Fruit fly (Drosophila melanogaster) whole organism, embryonic: ENCODE measurements around the gene CG5850.

Source experiments
- Atf3 ChIP-seq: fragments of 200-800 bp; sonication (Bioruptor generic); optimal IDR thresholded peaks from 3 replicates; lab custom pipeline; 2016; ENCODE audit warnings: missing biosample characterization, missing genetic modification characterization
- CG12236 ChIP-seq: fragments of 200-800 bp; sonication (Bioruptor generic); optimal IDR thresholded peaks from 2 replicates; lab custom pipeline; 2016; ENCODE audit warnings: missing biosample characterization, missing genetic modification characterization
- CG12769 ChIP-seq: fragments of 200-800 bp; sonication (Bioruptor generic); optimal IDR thresholded peaks from 2 replicates; lab custom pipeline; 2019; ENCODE audit warnings: missing biosample characterization, mild to moderate bottlenecking, missing genetic modification characterization, moderate library complexity
- CG15073 ChIP-seq: fragments of 200-800 bp; sonication (Bioruptor generic); optimal IDR thresholded peaks from 2 replicates; lab custom pipeline; 2016; ENCODE audit warnings: missing biosample characterization, missing genetic modification characterization
- CG15269 ChIP-seq: fragments of 200-800 bp; sonication (Bioruptor generic); optimal IDR thresholded peaks from 2 replicates; lab custom pipeline; 2018; ENCODE audit warnings: missing biosample characterization, mild to moderate bottlenecking, missing genetic modification characterization, moderate library complexity
- CG16815 ChIP-seq: fragments of 200-800 bp; sonication (Bioruptor generic); optimal IDR thresholded peaks from 3 replicates; lab custom pipeline; 2017; ENCODE audit warnings: missing biosample characterization, mild to moderate bottlenecking, missing genetic modification characterization
- CG17359 ChIP-seq: fragments of 200-800 bp; sonication (Bioruptor generic); optimal IDR thresholded peaks from 3 replicates; lab custom pipeline; 2018; ENCODE audit warnings: missing biosample characterization, mild to moderate bottlenecking, missing genetic modification characterization, moderate library complexity
- CG17612 ChIP-seq: fragments of 200-800 bp; sonication (Bioruptor generic); IDR thresholded peaks from 2 replicates; pipeline ENCODE4 v1.3.6; 2022; ENCODE audit warnings: missing biosample characterization, missing genetic modification characterization
- CG1792 ChIP-seq: fragments of 200-800 bp; sonication (Bioruptor generic); optimal IDR thresholded peaks from 2 replicates; lab custom pipeline; 2016; ENCODE audit warnings: missing biosample characterization, missing genetic modification characterization
- CG18476 ChIP-seq: fragments of 200-800 bp; sonication (Bioruptor generic); optimal IDR thresholded peaks from 2 replicates; lab custom pipeline; 2016; ENCODE audit warnings: missing biosample characterization, mild to moderate bottlenecking, missing genetic modification characterization
- CG30431 ChIP-seq: fragments of 200-800 bp; sonication (Bioruptor generic); optimal IDR thresholded peaks from 2 replicates; lab custom pipeline; 2017; ENCODE audit warnings: missing biosample characterization, missing genetic modification characterization
- CG34422 ChIP-seq: fragments of 200-800 bp; sonication (Bioruptor generic); IDR thresholded peaks from 3 replicates; pipeline ENCODE4 v1.3.6; 2022; ENCODE audit warnings: missing biosample characterization, missing genetic modification characterization
- CG3838 ChIP-seq: fragments of 200-800 bp; sonication (Bioruptor generic); optimal IDR thresholded peaks from 3 replicates; lab custom pipeline; 2016; ENCODE audit warnings: missing biosample characterization, missing genetic modification characterization
- CG42726 ChIP-seq: fragments of 200-800 bp; sonication (Bioruptor generic); IDR thresholded peaks from 2 replicates; pipeline ENCODE4 v1.3.6; 2022; ENCODE audit warnings: missing biosample characterization, missing genetic modification characterization; ENCODE audit not compliant: partially characterized antibody
- CG4360 ChIP-seq: fragments of 200-800 bp; sonication (Bioruptor generic); IDR thresholded peaks from 2 replicates; pipeline ENCODE4 v1.3.6; 2022; ENCODE audit warnings: missing biosample characterization, missing genetic modification characterization
- CG6272 ChIP-seq: fragments of 200-800 bp; sonication (Bioruptor generic); IDR thresholded peaks from 2 replicates; pipeline ENCODE4 v1.3.6; 2022; ENCODE audit warnings: missing biosample characterization, missing genetic modification characterization
- CG8388 ChIP-seq: fragments of 200-800 bp; sonication (Bioruptor generic); optimal IDR thresholded peaks from 2 replicates; lab custom pipeline; 2019; ENCODE audit warnings: missing biosample characterization, mild to moderate bottlenecking, missing genetic modification characterization, moderate library complexity
- CG8478 ChIP-seq: fragments of >200 bp; optimal IDR thresholded peaks from 2 replicates; lab custom pipeline; 2018
- CG9215 ChIP-seq: fragments of 200-800 bp; sonication (Bioruptor generic); IDR thresholded peaks from 2 replicates; pipeline ENCODE4 v1.3.6; 2022; ENCODE audit warnings: missing biosample characterization, missing genetic modification characterization
- Dfd ChIP-seq, 2 experiments: fragments of >200 bp; optimal IDR thresholded peaks; 2 replicates each; lab custom pipeline; 2017; ENCODE audit warnings: missing biosample characterization in 2 of 2, missing genetic modification characterization in 2 of 2
- H2.0 ChIP-seq: fragments of 200-800 bp; sonication (Bioruptor generic); IDR thresholded peaks from 2 replicates; pipeline ENCODE4 v1.3.6; 2022; ENCODE audit warnings: missing biosample characterization, missing genetic modification characterization
- HLH4C ChIP-seq: fragments of 200-800 bp; sonication (Bioruptor generic); IDR thresholded peaks from 3 replicates; pipeline ENCODE4 v1.3.6; 2022; ENCODE audit warnings: missing biosample characterization, missing genetic modification characterization; ENCODE audit not compliant: partially characterized antibody
- Hr51 ChIP-seq, 2 experiments: fragments of 200-800 bp; sonication (Bioruptor generic); optimal IDR thresholded peaks; 2 replicates in 1 of 2; 3 replicates in 1 of 2; lab custom pipeline; 2016 to 2018; ENCODE audit warnings: missing biosample characterization in 2 of 2, missing genetic modification characterization in 2 of 2, mild to moderate bottlenecking in 1 of 2, moderate library complexity in 1 of 2
- Hsf ChIP-seq: fragments of 200-800 bp; sonication (Bioruptor generic); optimal IDR thresholded peaks from 3 replicates; lab custom pipeline; 2016; ENCODE audit warnings: missing biosample characterization, missing genetic modification characterization
- Mad ChIP-seq: fragments of 200-800 bp; sonication (Bioruptor generic); optimal IDR thresholded peaks from 2 replicates; lab custom pipeline; 2016; ENCODE audit warnings: missing biosample characterization, missing genetic modification characterization
- Med ChIP-seq: fragments of 200-800 bp; sonication (Bioruptor generic); peaks from one replicate; lab custom pipeline; 2016; ENCODE audit warnings: missing biosample characterization, missing genetic modification characterization, mild to moderate bottlenecking, inconsistent platforms, moderate library complexity
- NFAT ChIP-seq: fragments of 200-800 bp; sonication (Bioruptor generic); IDR thresholded peaks from 2 replicates; pipeline ENCODE4 v1.3.6; 2022; ENCODE audit warnings: missing biosample characterization, missing genetic modification characterization
- Side ChIP-seq: fragments of 200-800 bp; sonication (Bioruptor generic); optimal IDR thresholded peaks from 2 replicates; lab custom pipeline; 2016; ENCODE audit warnings: missing biosample characterization, missing genetic modification characterization
- Spps ChIP-seq: fragments of 200-800 bp; sonication (Bioruptor generic); optimal IDR thresholded peaks from 2 replicates; lab custom pipeline; 2018; ENCODE audit warnings: missing biosample characterization, mild to moderate bottlenecking, missing genetic modification characterization
- ase ChIP-seq: fragments of 200-800 bp; sonication (Bioruptor generic); IDR thresholded peaks from 3 replicates; pipeline ENCODE4 v1.3.6; 2022; ENCODE audit warnings: missing biosample characterization, missing genetic modification characterization
- cg ChIP-seq: fragments of 200-800 bp; sonication (Bioruptor generic); optimal IDR thresholded peaks from 3 replicates; lab custom pipeline; 2019; ENCODE audit warnings: missing biosample characterization, mild to moderate bottlenecking, missing genetic modification characterization, moderate library complexity
- danr ChIP-seq: fragments of 200-800 bp; sonication (Bioruptor generic); IDR thresholded peaks from 2 replicates; pipeline ENCODE4 v1.3.6; 2022; ENCODE audit warnings: missing biosample characterization, missing genetic modification characterization
- dimm ChIP-seq: fragments of 200-800 bp; sonication (Bioruptor generic); IDR thresholded peaks from 2 replicates; pipeline ENCODE4 v1.3.6; 2022; ENCODE audit warnings: missing biosample characterization, missing genetic modification characterization
- fd3F ChIP-seq: fragments of 200-800 bp; sonication (Bioruptor generic); optimal IDR thresholded peaks from 2 replicates; lab custom pipeline; 2018; ENCODE audit warnings: missing biosample characterization, mild to moderate bottlenecking, missing genetic modification characterization, moderate library complexity
- gfzf ChIP-seq: fragments of 200-800 bp; sonication (Bioruptor generic); optimal IDR thresholded peaks from 2 replicates; lab custom pipeline; 2016; ENCODE audit warnings: missing biosample characterization, mild to moderate bottlenecking, missing genetic modification characterization, moderate library complexity
- grau ChIP-seq: fragments of 200-800 bp; optimal IDR thresholded peaks from 3 replicates; lab custom pipeline; 2019; ENCODE audit warnings: missing biosample characterization, mild to moderate bottlenecking, missing genetic modification characterization, moderate library complexity
- h ChIP-seq: fragments of >200 bp; optimal IDR thresholded peaks from 2 replicates; lab custom pipeline; 2017
- hth ChIP-seq: fragments of >200 bp; optimal IDR thresholded peaks from 2 replicates; lab custom pipeline; 2017; ENCODE audit warnings: inconsistent platforms
- jumu ChIP-seq: fragments of 200-800 bp; sonication (Bioruptor generic); optimal IDR thresholded peaks from 3 replicates; lab custom pipeline; 2016; ENCODE audit warnings: missing biosample characterization, missing genetic modification characterization
- mld ChIP-seq: fragments of 200-800 bp; sonication (Bioruptor generic); IDR thresholded peaks from 3 replicates; pipeline ENCODE4 v1.3.6; 2022; ENCODE audit warnings: missing biosample characterization, missing genetic modification characterization; ENCODE audit not compliant: partially characterized antibody
- nerfin-2 ChIP-seq: fragments of 200-800 bp; sonication (Bioruptor generic); IDR thresholded peaks from 2 replicates; pipeline ENCODE4 v1.3.6; 2022; ENCODE audit warnings: missing biosample characterization, missing genetic modification characterization; ENCODE audit not compliant: partially characterized antibody
- peb ChIP-seq: fragments of 200-800 bp; sonication (Bioruptor generic); IDR thresholded peaks from 2 replicates; pipeline ENCODE4 v1.3.6; 2022; ENCODE audit warnings: missing biosample characterization, missing genetic modification characterization
- seq ChIP-seq: fragments of 200-800 bp; sonication (Bioruptor generic); IDR thresholded peaks from 2 replicates; pipeline ENCODE4 v1.3.6; 2022; ENCODE audit warnings: missing biosample characterization, missing genetic modification characterization
- sima ChIP-seq: fragments of 200-800 bp; sonication (Bioruptor generic); optimal IDR thresholded peaks from 2 replicates; lab custom pipeline; 2016; ENCODE audit warnings: missing biosample characterization, missing genetic modification characterization
- sqz ChIP-seq: fragments of 200-800 bp; sonication (Bioruptor generic); optimal IDR thresholded peaks from 3 replicates; lab custom pipeline; 2018; ENCODE audit warnings: missing biosample characterization, mild to moderate bottlenecking, missing genetic modification characterization
- stwl ChIP-seq: fragments of 200-800 bp; sonication (Bioruptor generic); optimal IDR thresholded peaks from 3 replicates; lab custom pipeline; 2018; ENCODE audit warnings: missing biosample characterization, mild to moderate bottlenecking, missing genetic modification characterization, moderate library complexity
- tll ChIP-seq, 2 experiments: fragments of 200-800 bp in 1 of 2; fragments of >200 bp in 1 of 2; sonication (Bioruptor generic) in 1 of 2; optimal IDR thresholded peaks; 2 replicates each; lab custom pipeline; 2017 to 2019; ENCODE audit warnings: missing biosample characterization in 2 of 2, missing genetic modification characterization in 2 of 2, mild to moderate bottlenecking in 1 of 2, moderate library complexity in 1 of 2
- twi ChIP-seq: fragments of 200-800 bp; optimal IDR thresholded peaks from 2 replicates; lab custom pipeline; 2019; ENCODE audit warnings: missing biosample characterization, mild to moderate bottlenecking, missing genetic modification characterization, moderate library complexity
- unpg ChIP-seq: fragments of 200-800 bp; sonication (Bioruptor generic); optimal IDR thresholded peaks from 3 replicates; lab custom pipeline; 2018; ENCODE audit warnings: missing biosample characterization, mild to moderate bottlenecking, missing genetic modification characterization, moderate library complexity
- vfl ChIP-seq: fragments of 200-800 bp; sonication (Bioruptor generic); optimal IDR thresholded peaks from 2 replicates; lab custom pipeline; 2016; ENCODE audit warnings: missing biosample characterization, missing genetic modification characterization
- wdn ChIP-seq: fragments of 200-800 bp; sonication (Bioruptor generic); IDR thresholded peaks from 2 replicates; pipeline ENCODE4 v1.3.6; 2022; ENCODE audit warnings: missing biosample characterization, missing genetic modification characterization
- yki ChIP-seq: fragments of >200 bp; optimal IDR thresholded peaks from 3 replicates; lab custom pipeline; 2018
- z ChIP-seq: fragments of 200-800 bp; sonication (Bioruptor generic); IDR thresholded peaks from 3 replicates; pipeline ENCODE4 v1.3.6; 2022; ENCODE audit warnings: missing biosample characterization, missing genetic modification characterization
- zen ChIP-seq: fragments of 200-800 bp; sonication (Bioruptor generic); optimal IDR thresholded peaks from 3 replicates; lab custom pipeline; 2018; ENCODE audit warnings: missing biosample characterization, mild to moderate bottlenecking, missing genetic modification characterization, moderate library complexity

Gene CG5850

DNA sequence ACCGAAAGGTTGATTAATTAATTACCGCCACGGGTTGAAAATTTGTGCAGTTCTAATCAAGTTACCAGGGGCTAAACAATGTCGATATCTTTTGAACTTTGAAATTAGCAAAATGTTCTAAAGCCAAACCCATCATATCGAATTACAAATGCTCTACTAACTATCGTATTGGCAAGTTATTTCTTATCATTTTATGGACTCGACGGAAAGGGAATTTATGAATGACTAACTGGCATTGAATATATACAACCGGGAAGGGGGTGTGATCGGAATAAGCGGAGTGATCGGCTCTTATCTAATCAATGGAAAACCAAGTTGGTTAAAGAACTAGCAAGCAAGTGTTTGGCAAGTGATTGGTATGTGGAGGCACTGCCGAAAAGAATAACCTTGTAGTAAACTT, 20.2 kb downstream of the CG5850 start (continued):
- TF ChIP-seq stwl (tag; lab: Kevin White, UChicago): no peak
- TF ChIP-seq gfzf (GFP tag; lab: Kevin White, UChicago): no peak
- TF ChIP-seq Atf3 (GFP tag; lab: Kevin White, UChicago): no peak
- peak; percentile 72 for TF ChIP-seq CG12769 (tag; lab: Kevin White, UChicago)
- no peak for TF ChIP-seq nerfin-2
- no peak for TF ChIP-seq Spps
- TF ChIP-seq zen (tag; lab: Kevin White, UChicago): no peak
- TF ChIP-seq Hr51 (GFP tag; optimal IDR thresholded peaks at IDR 0.05; lab: Kevin White, UChicago): no peak
- no peak for TF ChIP-seq Dfd (GFP tag; optimal IDR thresholded peaks at IDR 0.05; lab: Kevin White, UChicago)
- TF ChIP-seq seq: no peak
- TF ChIP-seq CG12236 (GFP tag; lab: Kevin White, UChicago): no peak
- no peak for TF ChIP-seq CG6272
- no peak for TF ChIP-seq twi
- no peak for TF ChIP-seq h (lab: Kevin White, UChicago)
- no peak for TF ChIP-seq Hsf (GFP tag; lab: Kevin White, UChicago)
- TF ChIP-seq CG16815 (GFP tag; lab: Kevin White, UChicago): no peak
- TF ChIP-seq wdn (GFP tag; lab: Robert Waterston, UW): no peak
- TF ChIP-seq CG34422: no peak
- TF ChIP-seq sqz (GFP tag; lab: Kevin White, UChicago): no peak
- TF ChIP-seq CG15269 (tag; lab: Kevin White, UChicago): no peak
- no peak for TF ChIP-seq unpg (GFP tag; lab: Kevin White, UChicago)
- TF ChIP-seq z (GFP tag; lab: Robert Waterston, UW): no peak
- TF ChIP-seq CG8388 (GFP tag; lab: Kevin White, UChicago): no peak
- TF ChIP-seq CG1792 (GFP tag; lab: Kevin White, UChicago): no peak
- TF ChIP-seq CG17359: no peak
- TF ChIP-seq tll (GFP tag; optimal IDR thresholded peaks at IDR 0.05; lab: Kevin White, UChicago): no peak
- no peak for TF ChIP-seq ase (GFP tag; lab: Robert Waterston, UW)
- no peak for TF ChIP-seq HLH4C (GFP tag; lab: Robert Waterston, UW)
- no peak for TF ChIP-seq H2.0 (GFP tag; lab: Robert Waterston, UW)
- no peak for TF ChIP-seq CG42726 (GFP tag; lab: Robert Waterston, UW)
- no peak for TF ChIP-seq CG15073 (GFP tag; lab: Kevin White, UChicago)
- no peak for TF ChIP-seq CG30431
- no peak for TF ChIP-seq CG9215
- no peak for TF ChIP-seq NFAT
- no peak for TF ChIP-seq sima (GFP tag; lab: Kevin White, UChicago)
- TF ChIP-seq Mad (GFP tag; lab: Kevin White, UChicago): no peak
- TF ChIP-seq jumu: no peak
- no peak for TF ChIP-seq Side (GFP tag; lab: Kevin White, UChicago)
- no peak for TF ChIP-seq yki (lab: Kevin White, UChicago)
- peak; percentile 57 for TF ChIP-seq Med
- TF ChIP-seq CG8478 (lab: Kevin White, UChicago): no peak
- TF ChIP-seq hth (lab: Kevin White, UChicago): no peak
- TF ChIP-seq CG17612 (GFP tag; lab: Robert Waterston, UW): no peak
- no peak for TF ChIP-seq dimm (GFP tag; lab: Robert Waterston, UW)
- TF ChIP-seq vfl (GFP tag; lab: Kevin White, UChicago): no peak
- peak; percentile 15 for TF ChIP-seq grau (tag; lab: Kevin White, UChicago)
- no peak for TF ChIP-seq cg (GFP tag; lab: Kevin White, UChicago)
- no peak for TF ChIP-seq CG4360 (GFP tag; lab: Robert Waterston, UW)
- no peak for TF ChIP-seq peb
- TF ChIP-seq mld (GFP tag; lab: Robert Waterston, UW): no peak
- TF ChIP-seq CG18476: no peak
- TF ChIP-seq fd3F (GFP tag; lab: Kevin White, UChicago): no peak
- no peak for TF ChIP-seq CG3838 (GFP tag; lab: Kevin White, UChicago)
- TF ChIP-seq danr (GFP tag; lab: Robert Waterston, UW): no peak
